Fruit fly (Drosophila melanogaster): Measurements from ENCODE around the gene D2hgdh.

DNA sequence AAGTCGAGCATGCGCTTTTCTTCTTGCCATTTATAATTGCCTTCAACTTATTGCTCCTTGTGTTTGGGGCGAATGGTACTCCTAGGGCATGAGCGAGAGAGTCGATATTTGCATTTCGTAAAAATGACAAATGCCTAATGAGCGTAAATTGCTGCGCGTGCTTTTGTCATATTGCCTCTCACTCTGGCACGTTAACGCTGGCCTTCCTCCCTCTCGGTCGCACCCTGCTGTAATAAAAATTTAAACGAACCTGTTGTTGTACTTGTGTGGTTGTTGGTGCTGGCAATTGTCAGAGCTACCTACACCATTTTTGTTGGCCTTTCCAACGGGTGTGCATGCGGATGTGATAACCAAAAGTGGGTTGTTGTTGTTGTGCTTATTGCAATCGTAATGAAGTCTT, 2.9 kb upstream of the D2hgdh start:
- TF ChIP-seq eyg (GFP tag; optimal IDR thresholded peaks at IDR 0.05) (no peak), NC2β (GFP tag; optimal IDR thresholded peaks at IDR 0.05) (no peak), Bgb (GFP tag; IDR thresholded peaks at IDR 0.05; ENCODE audit: partially characterized antibody) (no peak), ci (GFP tag; IDR thresholded peaks at IDR 0.05) (no peak), h (optimal IDR thresholded peaks at IDR 0.05) (no peak), Mad (GFP tag; optimal IDR thresholded peaks at IDR 0.05) (no peak), H2.0 (GFP tag; IDR thresholded peaks at IDR 0.05) (no peak), tgo (GFP tag; IDR thresholded peaks at IDR 0.05) (no peak)
